Fruit fly (Drosophila melanogaster): ENCODE data around the gene CG6664.

Gene CG6664

DNA sequence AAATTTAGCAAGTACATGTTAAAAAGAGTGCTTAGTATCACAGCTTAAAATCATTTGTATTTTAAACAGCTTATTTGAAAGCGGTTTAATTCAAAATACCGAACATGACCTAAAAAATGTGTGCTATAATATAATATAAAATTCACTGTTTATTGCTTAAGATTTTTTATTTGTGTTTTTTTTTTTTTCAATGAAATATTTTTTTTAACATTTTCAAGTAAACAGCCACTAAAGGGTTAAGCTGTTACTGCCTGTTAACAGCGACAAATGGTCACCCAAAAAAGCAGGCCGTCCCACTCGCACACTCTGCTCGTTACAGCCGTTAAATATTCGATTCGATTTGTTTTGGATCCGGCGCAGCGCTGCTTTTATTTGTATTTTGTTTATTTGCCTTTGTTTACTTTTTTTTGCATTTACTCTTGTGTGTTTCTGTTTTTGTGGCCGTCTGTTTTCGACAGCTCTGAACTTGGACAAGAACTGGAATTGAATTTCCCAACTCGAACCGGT is 41.3 kb downstream of the CG6664 start (continued):
- TF ChIP-seq CG11504 (tag; optimal IDR thresholded peaks at IDR 0.05), result peak; percentile 22
- no peak for TF ChIP-seq GATAe (GFP tag; conservative IDR thresholded peaks at IDR 0.05)
- TF ChIP-seq en (GFP tag; optimal IDR thresholded peaks at IDR 0.05), result no peak
- no peak for TF ChIP-seq phol (tag; optimal IDR thresholded peaks at IDR 0.05)
- TF ChIP-seq fd64A (GFP tag; optimal IDR thresholded peaks at IDR 0.05), result no peak
- no peak for TF ChIP-seq Hr3 (GFP tag; optimal IDR thresholded peaks at IDR 0.05)
- no peak for TF ChIP-seq slbo (GFP tag; IDR thresholded peaks at IDR 0.05)
- peak; percentile 33; the same call in 1 of the 2 replicates for TF ChIP-seq Atf6 (GFP tag; IDR thresholded peaks at IDR 0.05)
- TF ChIP-seq gsb-n (tag; optimal IDR thresholded peaks at IDR 0.05), result no peak
- TF ChIP-seq ac (GFP tag; optimal IDR thresholded peaks at IDR 0.05), result no peak
- TF ChIP-seq cas (GFP tag; IDR thresholded peaks at IDR 0.05), result no peak
- TF ChIP-seq CrebB (tag; optimal IDR thresholded peaks at IDR 0.05), result no peak
- TF ChIP-seq CG13123 (GFP tag; optimal IDR thresholded peaks at IDR 0.05), result no peak
- TF ChIP-seq nerfin-1 (tag; optimal IDR thresholded peaks at IDR 0.05), result no peak
- TF ChIP-seq gce (GFP tag; IDR thresholded peaks at IDR 0.05), result no peak
- TF ChIP-seq YL-1 (GFP tag; optimal IDR thresholded peaks at IDR 0.05), result no peak
- TF ChIP-seq CG8359 (GFP tag; optimal IDR thresholded peaks at IDR 0.05; ENCODE audit: borderline replicate concordance), result no peak
- peak; percentile 7 for TF ChIP-seq Deaf1 (tag; optimal IDR thresholded peaks at IDR 0.05)
- no peak for TF ChIP-seq CG16813 (GFP tag; IDR thresholded peaks at IDR 0.05; ENCODE audit: partially characterized antibody)
- TF ChIP-seq CG9797 (GFP tag; optimal IDR thresholded peaks at IDR 0.05), result no peak
- TF ChIP-seq chinmo (GFP tag; IDR thresholded peaks at IDR 0.05; ENCODE audit: partially characterized antibody), result peak; percentile 56; the same call in 1 of the 4 replicates
- no peak for TF ChIP-seq CG3281 (GFP tag; optimal IDR thresholded peaks at IDR 0.05)
- TF ChIP-seq CG15269 (tag; optimal IDR thresholded peaks at IDR 0.05), result peak; percentile 9
- no peak for TF ChIP-seq CG9876 (GFP tag; optimal IDR thresholded peaks at IDR 0.05)
- no peak for TF ChIP-seq klu (GFP tag; IDR thresholded peaks at IDR 0.05)
- peak; percentile 71 for TF ChIP-seq ranshi (GFP tag; IDR thresholded peaks at IDR 0.05)
- no peak for TF ChIP-seq CG11696 (GFP tag; IDR thresholded peaks at IDR 0.05)
- no peak for TF ChIP-seq bsh (GFP tag; optimal IDR thresholded peaks at IDR 0.05)
- TF ChIP-seq pita (GFP tag; optimal IDR thresholded peaks at IDR 0.05), result no peak
- TF ChIP-seq unc-4 (GFP tag; IDR thresholded peaks at IDR 0.05; ENCODE audit: partially characterized antibody), result no peak
- no peak for TF ChIP-seq emc (GFP tag; optimal IDR thresholded peaks at IDR 0.05)
- TF ChIP-seq Blimp-1 (GFP tag; optimal IDR thresholded peaks at IDR 0.05), result no peak
- peak; percentile 66 for TF ChIP-seq Adf1 (GFP tag; IDR thresholded peaks at IDR 0.05)
- no peak for TF ChIP-seq Ets97D (GFP tag; optimal IDR thresholded peaks at IDR 0.05)
- no peak for TF ChIP-seq sob (GFP tag; IDR thresholded peaks at IDR 0.05)
- no peak for TF ChIP-seq caup (GFP tag; optimal IDR thresholded peaks at IDR 0.05; ENCODE audit: severe bottlenecking)
- no peak for TF ChIP-seq chif (GFP tag; optimal IDR thresholded peaks at IDR 0.05)
- no peak; the same call in 2 of the 3 replicates for TF ChIP-seq row (GFP tag; IDR thresholded peaks at IDR 0.05)
- TF ChIP-seq Lhr (GFP tag; optimal IDR thresholded peaks at IDR 0.05), result no peak
- TF ChIP-seq tna (GFP tag; IDR thresholded peaks at IDR 0.05; ENCODE audit: partially characterized antibody), result no peak
- TF ChIP-seq CG5953 (GFP tag; IDR thresholded peaks at IDR 0.05), result no peak
- TF ChIP-seq CG12155 (GFP tag; optimal IDR thresholded peaks at IDR 0.05), result no peak
- no peak for TF ChIP-seq CoRest (tag; optimal IDR thresholded peaks at IDR 0.05)
- TF ChIP-seq CG17568 (GFP tag; optimal IDR thresholded peaks at IDR 0.05), result peak; percentile 68
- TF ChIP-seq CG14441 (GFP tag; IDR thresholded peaks at IDR 0.05), result no peak
- no peak for TF ChIP-seq ems (GFP tag; optimal IDR thresholded peaks at IDR 0.05)
- TF ChIP-seq tio (GFP tag; optimal IDR thresholded peaks at IDR 0.05), result no peak
- no peak for TF ChIP-seq CG6654 (GFP tag; optimal IDR thresholded peaks at IDR 0.05)
- 0 out of 2 replicates have a peak, but pooled peaks have one; percentile 18 for TF ChIP-seq CG31441 (GFP tag; IDR thresholded peaks at IDR 0.05)
- TF ChIP-seq ara (GFP tag; IDR thresholded peaks at IDR 0.05), result 0 out of 2 replicates have a peak, but pooled peaks have one; percentile 5
